Worm (Caenorhabditis elegans): ENCODE results near the gene Y54G2A.52.

DNA sequence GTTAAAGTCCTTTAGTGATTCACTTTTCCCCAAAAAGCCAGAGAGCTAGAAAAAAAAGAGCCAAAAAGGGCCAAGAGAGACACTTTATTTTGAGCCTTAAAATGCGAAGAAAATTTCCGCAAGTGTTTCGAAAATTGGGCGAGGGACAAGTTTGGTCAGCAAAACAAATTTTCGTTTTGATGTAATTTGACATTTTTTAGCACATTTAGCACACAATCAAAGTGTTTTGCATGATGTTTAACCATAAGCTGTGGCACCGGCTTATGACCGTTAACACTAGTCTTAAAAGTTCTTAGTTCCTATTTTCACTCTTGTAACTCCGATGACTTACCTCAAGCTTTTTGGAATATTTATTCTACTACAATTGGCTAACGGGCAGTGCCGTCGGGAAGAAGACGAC lies 21.9 kb upstream of the Y54G2A.52 start, which contains the start of gene Y54G2A.37:
- TF ChIP-seq F10E7.11 (tag; optimal IDR thresholded peaks at IDR 0.05) (no peak), D2030.7 (GFP tag; IDR thresholded peaks at IDR 0.05) (no peak), F23B12.7 (tag; optimal IDR thresholded peaks at IDR 0.05; ENCODE audit: insufficient read depth) (no peak), T26A5.8 (tag; optimal IDR thresholded peaks at IDR 0.05) (no peak), ceh-79 (tag; optimal IDR thresholded peaks at IDR 0.05) (no peak), ets-4 (GFP tag; optimal IDR thresholded peaks at IDR 0.05) (no peak), die-1 (tag; optimal IDR thresholded peaks at IDR 0.05) (no peak), rpc-1 (optimal IDR thresholded peaks at IDR 0.05) (no peak), rpc-1 (tag; optimal IDR thresholded peaks at IDR 0.05) (no peak), F37B4.10 (GFP tag; IDR thresholded peaks at IDR 0.05) (no peak), snpc-1.1 (tag; optimal IDR thresholded peaks at IDR 0.05; ENCODE audit: insufficient read depth) (no peak), ccch-3 (GFP tag; optimal IDR thresholded peaks at IDR 0.05) (no peak), zfh-2 (GFP tag; conservative IDR thresholded peaks at IDR 0.05) (no peak)

Measured in whole organism, young adult.